Worm (Caenorhabditis elegans): ENCODE measurements around the gene C09G1.5.

Gene C09G1.5

DNA sequence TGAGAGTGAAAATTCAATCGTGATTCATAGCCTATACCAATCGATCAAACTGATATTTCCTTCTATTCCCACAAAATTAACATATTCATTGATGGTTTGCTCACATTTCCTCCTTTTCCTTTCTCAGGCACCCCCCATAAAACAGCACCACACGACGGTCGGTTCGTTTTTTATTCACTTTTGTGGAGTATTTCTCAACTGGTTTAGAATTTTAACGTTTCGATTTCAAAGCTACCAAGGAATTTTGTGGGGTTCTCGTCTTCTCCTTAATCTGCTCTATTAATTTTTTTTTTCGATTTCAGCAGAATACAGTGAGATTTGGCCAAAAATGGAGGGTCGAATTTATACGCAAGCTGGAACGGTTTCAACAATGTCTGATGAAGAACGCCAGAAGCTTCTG is 39.5 kb upstream of the C09G1.5 start, which contains the start of gene F31B9.7:
Gene F31B9.7, plus strand, starts transcription at position 301 of the 400 bp plus-strand sequence.
- TF ChIP-seq ztf-22 (GFP tag; optimal IDR thresholded peaks at IDR 0.05): no peak
- TF ChIP-seq sdz-38 (tag; optimal IDR thresholded peaks at IDR 0.05): no peak
- TF ChIP-seq cebp-1 (GFP tag; IDR thresholded peaks at IDR 0.05): no peak
- no peak for TF ChIP-seq cebp-1 (tag; optimal IDR thresholded peaks at IDR 0.05)
- TF ChIP-seq snpc-1.1 (tag; optimal IDR thresholded peaks at IDR 0.05; ENCODE audit: insufficient read depth): no peak
- no peak for TF ChIP-seq bed-2 (GFP tag; IDR thresholded peaks at IDR 0.05)
- TF ChIP-seq B0035.1 (tag; optimal IDR thresholded peaks at IDR 0.05): no peak
- TF ChIP-seq F55B11.4 (tag; optimal IDR thresholded peaks at IDR 0.05; ENCODE audit: borderline replicate concordance, insufficient read depth): no peak
- TF ChIP-seq mxl-1 (tag; optimal IDR thresholded peaks at IDR 0.05): no peak
- no peak for TF ChIP-seq Y67H2A.10 (GFP tag; conservative IDR thresholded peaks at IDR 0.05)

ce11 chrX:15923440-15923839 is 35.4 kb upstream of the C09G1.5 start, which contains the start of gene F31B9.3:
Gene F31B9.3 (plus strand): TSS chrX:15923740.
- no peak for TF ChIP-seq lag-1 (GFP tag; IDR thresholded peaks at IDR 0.05)
- TF ChIP-seq ceh-79 (tag; optimal IDR thresholded peaks at IDR 0.05): no peak
- TF ChIP-seq snpc-1.1 (tag; optimal IDR thresholded peaks at IDR 0.05; ENCODE audit: insufficient read depth): no peak
- TF ChIP-seq ztf-25 (GFP tag; IDR thresholded peaks at IDR 0.05): no peak
- no peak for TF ChIP-seq let-526 (GFP tag; IDR thresholded peaks at IDR 0.05)
- no peak for TF ChIP-seq F55B11.4 (tag; optimal IDR thresholded peaks at IDR 0.05; ENCODE audit: borderline replicate concordance, insufficient read depth)
- no peak for TF ChIP-seq F52B5.7 (tag; optimal IDR thresholded peaks at IDR 0.05)

DNA sequence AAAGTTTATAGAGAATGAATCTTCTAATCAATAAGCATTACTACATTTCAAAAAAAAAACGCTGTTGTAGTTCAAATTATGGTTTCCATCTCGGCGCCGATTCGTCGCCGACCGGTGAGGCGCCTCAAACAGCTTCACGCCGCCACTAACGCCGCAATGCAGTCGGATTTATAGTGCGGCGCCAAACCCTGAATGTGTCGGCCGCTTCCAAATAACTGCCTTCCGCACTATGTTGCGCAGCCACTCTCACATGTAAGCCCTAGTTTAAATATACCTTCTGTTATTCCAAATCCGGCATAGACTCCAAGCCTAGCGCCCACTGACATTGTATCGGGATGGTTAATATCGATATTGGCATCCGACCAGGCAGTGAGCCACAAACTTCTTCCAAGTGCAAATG is 26.0 kb upstream of the C09G1.5 start:
- TF ChIP-seq snpc-4 (GFP tag; optimal IDR thresholded peaks at IDR 0.05) (peak; percentile 18), snpc-4 (tag; optimal IDR thresholded peaks at IDR 0.05) (peak in 2 of 4 experiments; percentile 63 to 85), ZK185.1 (tag; optimal IDR thresholded peaks at IDR 0.05; ENCODE audit: poor library complexity, severe bottlenecking) (no peak), lin-40 (tag; optimal IDR thresholded peaks at IDR 0.05) (no peak), F39B2.1 (GFP tag; IDR thresholded peaks at IDR 0.05) (no peak), zfh-2 (GFP tag; conservative IDR thresholded peaks at IDR 0.05) (0 out of 2 replicates have a peak, but pooled peaks have one; percentile 25), ceh-27 (GFP tag; optimal IDR thresholded peaks at IDR 0.05) (no peak)

DNA sequence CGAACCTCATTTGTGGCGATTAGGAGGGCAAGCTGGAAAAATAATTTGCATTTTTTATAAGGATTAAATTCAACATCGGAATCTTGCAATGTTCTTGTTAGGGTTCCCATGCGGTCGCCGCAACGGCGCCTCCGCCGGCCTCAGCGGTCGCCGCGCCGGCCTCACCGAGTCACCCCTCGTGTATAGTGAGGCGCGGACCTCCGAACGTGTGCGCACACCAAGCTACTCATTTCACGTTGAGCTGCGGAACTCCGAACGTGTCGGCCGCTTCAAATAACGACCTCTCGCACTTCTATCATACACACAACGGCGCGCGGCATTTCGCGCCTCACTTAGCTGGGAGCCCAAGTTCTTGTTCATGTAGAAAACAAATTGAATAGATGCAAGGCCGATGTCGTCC is 21.0 kb upstream of the C09G1.5 start:
- TF ChIP-seq snpc-4 (GFP tag; optimal IDR thresholded peaks at IDR 0.05): no peak
- TF ChIP-seq snpc-4 (tag; optimal IDR thresholded peaks at IDR 0.05): peak in 2 of 4 experiments; percentile 61 to 78
- no peak for TF ChIP-seq tbx-9 (tag; optimal IDR thresholded peaks at IDR 0.05; ENCODE audit: borderline replicate concordance)
- TF ChIP-seq egrh-3 (GFP tag; IDR thresholded peaks at IDR 0.05): peak; percentile 78; the same call in 1 of the 2 replicates
- TF ChIP-seq rcor-1 (GFP tag; IDR thresholded peaks at IDR 0.05): no peak
- peak; percentile 91 for TF ChIP-seq zfh-2 (GFP tag; conservative IDR thresholded peaks at IDR 0.05)
- TF ChIP-seq B0019.2 (GFP tag; conservative IDR thresholded peaks at IDR 0.05): no peak
- 0 out of 2 replicates have a peak, but pooled peaks have one; percentile 7 for TF ChIP-seq dox-1 (GFP tag; IDR thresholded peaks at IDR 0.05)

DNA sequence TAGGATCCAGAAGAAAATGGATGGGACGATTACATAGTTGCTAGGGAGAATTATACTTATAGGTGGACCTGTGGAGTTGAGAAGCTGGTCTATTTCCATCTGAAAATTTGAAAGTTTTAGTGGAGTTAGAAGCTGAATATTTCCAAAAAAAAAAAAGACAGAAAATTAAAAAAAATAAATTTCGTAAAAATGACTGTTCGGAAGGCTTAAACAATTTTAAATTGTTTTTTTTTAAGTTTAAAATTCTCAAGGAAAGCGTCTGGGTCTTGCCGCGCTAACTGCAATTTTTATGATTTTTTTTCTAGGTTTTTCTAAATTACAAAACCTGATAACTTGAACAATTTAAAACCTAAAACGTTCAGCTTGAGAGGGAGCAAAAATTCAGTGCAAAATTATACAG is 19.6 kb upstream of the C09G1.5 start, which contains the start of gene mrp-3:
Gene mrp-3, minus strand, starts transcription at position 101 of the 400 bp plus-strand sequence.
- TF ChIP-seq rec-8 (tag; optimal IDR thresholded peaks at IDR 0.05): no peak
- TF ChIP-seq aptf-2 (GFP tag; conservative IDR thresholded peaks at IDR 0.05): no peak
- TF ChIP-seq Y56A3A.18 (GFP tag; IDR thresholded peaks at IDR 0.05): no peak
- TF ChIP-seq F37B4.10 (GFP tag; IDR thresholded peaks at IDR 0.05): no peak
- TF ChIP-seq tlf-1 (GFP tag; optimal IDR thresholded peaks at IDR 0.05): no peak
- no peak for TF ChIP-seq Y53F4B.3 (GFP tag; IDR thresholded peaks at IDR 0.05)
- no peak for TF ChIP-seq snpc-4 (GFP tag; optimal IDR thresholded peaks at IDR 0.05)
- no peak for TF ChIP-seq snpc-4 (tag; optimal IDR thresholded peaks at IDR 0.05)
- no peak for TF ChIP-seq F22D6.2 (tag; optimal IDR thresholded peaks at IDR 0.05)
